Worm (Caenorhabditis elegans): ENCODE data around the gene C10E2.5.

ce11 chrX:16702232-16702631 is 52.1 kb downstream of the C10E2.5 start, which contains the start of gene F22H10.1:
- TF ChIP-seq snpc-4 (tag; optimal IDR thresholded peaks at IDR 0.05) (no peak), lin-13 (GFP tag; optimal IDR thresholded peaks at IDR 0.05) (no peak)
